ENCODE assay signal across 2 fruit fly cellular contexts in genomic region chr3L:15076380-15076779, dm6.
TF ChIP-seq lines count a peak whose summit lies in the region.

No protein-coding gene starts in this region.

TF ChIP-seq in whole organism, prepupa, 60 proteins besides CTCF, POLR2A, EP300 and RAD21:
- TF ChIP-seq Smox (GFP tag; optimal IDR thresholded peaks at IDR 0.05; lab: Kevin White, UChicago) (no peak), fkh (GFP tag; optimal IDR thresholded peaks at IDR 0.05; lab: Kevin White, UChicago) (no peak), CG7368 (GFP tag; optimal IDR thresholded peaks at IDR 0.05; lab: Kevin White, UChicago) (no peak), dac (GFP tag; optimal IDR thresholded peaks at IDR 0.05; lab: Kevin White, UChicago) (no peak), vri (GFP tag; optimal IDR thresholded peaks at IDR 0.05; lab: Kevin White, UChicago) (no peak), CG6792 (GFP tag; optimal IDR thresholded peaks at IDR 0.05; lab: Kevin White, UChicago) (no peak), CG4318 (GFP tag; optimal IDR thresholded peaks at IDR 0.05; lab: Kevin White, UChicago) (no peak), CG10631 (GFP tag; optimal IDR thresholded peaks at IDR 0.05; lab: Kevin White, UChicago) (no peak), CG16779 (tag; optimal IDR thresholded peaks at IDR 0.05; lab: Kevin White, UChicago) (no peak), CG10669 (GFP tag; optimal IDR thresholded peaks at IDR 0.05; lab: Kevin White, UChicago) (no peak), svp (GFP tag; lab: Kevin White, UChicago) (peak; percentile 96), CG1621 (tag; optimal IDR thresholded peaks at IDR 0.05; lab: Kevin White, UChicago) (no peak), Ets96B (tag; optimal IDR thresholded peaks at IDR 0.05; lab: Kevin White, UChicago) (no peak), CG31627 (GFP tag; optimal IDR thresholded peaks at IDR 0.05; lab: Kevin White, UChicago) (no peak), CG11762 (GFP tag; optimal IDR thresholded peaks at IDR 0.05; lab: Kevin White, UChicago; ENCODE audit: insufficient read depth) (no peak), Gug (GFP tag; IDR thresholded peaks at IDR 0.05; lab: Robert Waterston, UW) (no peak), Blimp-1 (GFP tag; optimal IDR thresholded peaks at IDR 0.05; lab: Kevin White, UChicago) (no peak), topi (GFP tag; optimal IDR thresholded peaks at IDR 0.05; lab: Kevin White, UChicago) (no peak), CG9139 (GFP tag; optimal IDR thresholded peaks at IDR 0.05; lab: Kevin White, UChicago) (no peak), CG34406 (GFP tag; optimal IDR thresholded peaks at IDR 0.05; lab: Kevin White, UChicago) (no peak), CG3032 (tag; optimal IDR thresholded peaks at IDR 0.05; lab: Kevin White, UChicago) (no peak), CG6808 (GFP tag; optimal IDR thresholded peaks at IDR 0.05; lab: Kevin White, UChicago) (no peak), CG11294 (GFP tag; IDR thresholded peaks at IDR 0.05; lab: Robert Waterston, UW) (no peak), Met (GFP tag; optimal IDR thresholded peaks at IDR 0.05; lab: Kevin White, UChicago) (no peak), Eip93F (GFP tag; optimal IDR thresholded peaks at IDR 0.05; lab: Kevin White, UChicago) (no peak), Sox14 (GFP tag; optimal IDR thresholded peaks at IDR 0.05; lab: Kevin White, UChicago) (peak; percentile 29), CG6276 (GFP tag; optimal IDR thresholded peaks at IDR 0.05; lab: Kevin White, UChicago) (peak; percentile 51), Eip78C (GFP tag; lab: Kevin White, UChicago) (peak; percentile 37)

TF ChIP-seq in whole organism, pupa, 21 proteins besides CTCF, POLR2A, EP300 and RAD21:
- TF ChIP-seq EcR (GFP tag; optimal IDR thresholded peaks at IDR 0.05; lab: Kevin White, UChicago): peak; percentile 30
- TF ChIP-seq Ets98B (GFP tag; IDR thresholded peaks at IDR 0.05; lab: Robert Waterston, UW): no peak
TF ChIP-seq in whole organism, pupa: peak in this region for 1.
